Worm (Caenorhabditis elegans) whole organism, L4/young adult: ENCODE data around the gene ZK105.12.
"Not testable (repeated sequence)": the region's sequence is repeated elsewhere in the genome, so short reads cannot be mapped to it uniquely, and the experiment has no call there.

Experiments
- W03F9.2 ChIP-seq: fragments of 150-350 bp; optimal IDR thresholded peaks from 2 replicates; lab custom pipeline; 2014; ENCODE audit warnings: missing biosample characterization, missing genetic modification characterization
- dao-5 ChIP-seq: sonication (generic microtip); optimal IDR thresholded peaks from 2 replicates; lab custom pipeline; 2016; ENCODE audit warnings: missing genotype, missing genetic modification characterization, moderate library complexity, missing compliant biosample characterization
- him-1 ChIP-seq: sonication (generic microtip); optimal IDR thresholded peaks from 2 replicates; lab custom pipeline; 2016; ENCODE audit warnings: missing genotype, missing genetic modification reagents, missing genetic modification characterization, missing compliant biosample characterization

The ZK105.12 gene

ce11 chrV:7713072-7713471 lies 2.9 kb downstream of the ZK105.12 start, which contains the start of gene ZK105.13:
TSS of gene ZK105.13 (minus strand) at chrV:7713172.
- TF ChIP-seq W03F9.2 (tag; lab: Kevin White, UChicago) = no peak
- no peak for TF ChIP-seq dao-5
- no peak for TF ChIP-seq him-1 (tag; lab: Kevin White, UChicago)

ce11 chrV:7708525-7708924 lies 7.4 kb downstream of the ZK105.12 start, which contains the start of gene ZK105.11:
TSS of gene ZK105.11 (minus strand) at chrV:7708625.
- no peak for TF ChIP-seq W03F9.2 (tag; lab: Kevin White, UChicago)
- no peak for TF ChIP-seq dao-5
- no peak for TF ChIP-seq him-1 (tag; lab: Kevin White, UChicago)

- TF ChIP-seq him-1 (tag; lab: Kevin White, UChicago) (no peak), W03F9.2 (tag; lab: Kevin White, UChicago) (no peak), dao-5 (no peak)
Observed at ce11 chrV:7705316-7705715, 10.6 kb downstream of the ZK105.12 start, which contains the start of gene srw-3. TSS of gene srw-3 (plus strand) at chrV:7705616.

- TF ChIP-seq him-1 (tag; lab: Kevin White, UChicago); dao-5; W03F9.2 (tag; lab: Kevin White, UChicago): not testable (repeated sequence)
Observed at ce11 chrV:7703536-7703935, 12.4 kb downstream of the ZK105.12 start, which contains the start of gene srsx-40. TSS of gene srsx-40 (minus strand) at chrV:7703636.

ce11 chrV:7696842-7697241 lies 19.1 kb downstream of the ZK105.12 start, which contains the start of gene ZK105.3:
TSS of gene ZK105.3 (plus strand) at chrV:7697142.
- TF ChIP-seq W03F9.2 (tag; lab: Kevin White, UChicago) (no peak), him-1 (tag; lab: Kevin White, UChicago) (no peak), dao-5 (no peak)

ce11 chrV:7693394-7693793 lies 22.5 kb downstream of the ZK105.12 start, which contains the start of gene C12D5.10:
TSS of gene C12D5.10 (minus strand) at chrV:7693494.
- TF ChIP-seq W03F9.2 (tag; lab: Kevin White, UChicago) (no peak), dao-5 (no peak), him-1 (tag; lab: Kevin White, UChicago) (no peak)

ce11 chrV:7690637-7691036 lies 25.3 kb downstream of the ZK105.12 start:
- no peak for TF ChIP-seq him-1 (tag; lab: Kevin White, UChicago)
- TF ChIP-seq dao-5 = no peak
- no peak for TF ChIP-seq W03F9.2 (tag; lab: Kevin White, UChicago)

- TF ChIP-seq dao-5 (no peak), him-1 (tag; lab: Kevin White, UChicago) (no peak), W03F9.2 (tag; lab: Kevin White, UChicago) (no peak)
Observed at ce11 chrV:7689888-7690287, 26.0 kb downstream of the ZK105.12 start, which contains the start of gene C12D5.9. TSS of gene C12D5.9 (minus strand) at chrV:7689988.

- TF ChIP-seq him-1 (tag; lab: Kevin White, UChicago) = no peak
- TF ChIP-seq dao-5 = no peak
- no peak for TF ChIP-seq W03F9.2 (tag; lab: Kevin White, UChicago)
Observed at ce11 chrV:7686189-7686588, 29.7 kb downstream of the ZK105.12 start, which contains the start of the genes nhr-94 and nhr-152. TSS of gene nhr-94 (minus strand) at chrV:7686335. TSS of gene nhr-152 (plus strand) at chrV:7686350.

ce11 chrV:7683907-7684655 lies 31.9 kb downstream of the ZK105.12 start, which contains the start of gene sre-11:
TSS of gene sre-11 (minus strand) at chrV:7683957.
- TF ChIP-seq dao-5 (no peak), him-1 (tag; lab: Kevin White, UChicago) (no peak), W03F9.2 (tag; lab: Kevin White, UChicago) (no peak)

- no peak for TF ChIP-seq W03F9.2 (tag; lab: Kevin White, UChicago)
- TF ChIP-seq dao-5 = no peak
- TF ChIP-seq him-1 (tag; lab: Kevin White, UChicago) = no peak
Observed at ce11 chrV:7681388-7681787, 34.5 kb downstream of the ZK105.12 start, which contains the start of gene cyp-33A1. TSS of gene cyp-33A1 (minus strand) at chrV:7681459.

- TF ChIP-seq dao-5 (no peak), him-1 (tag; lab: Kevin White, UChicago) (no peak), W03F9.2 (tag; lab: Kevin White, UChicago) (no peak)
Observed at ce11 chrV:7675904-7676303, 40.0 kb downstream of the ZK105.12 start, which contains the start of gene C12D5.3. TSS of gene C12D5.3 (plus strand) at chrV:7676204.

- TF ChIP-seq him-1 (tag; lab: Kevin White, UChicago) (no peak), dao-5 (no peak), W03F9.2 (tag; lab: Kevin White, UChicago) (no peak)
Observed at ce11 chrV:7672258-7672657, 43.7 kb downstream of the ZK105.12 start, which contains the start of gene C12D5.4. TSS of gene C12D5.4 (plus strand) at chrV:7672558.

- no peak for TF ChIP-seq dao-5
- no peak for TF ChIP-seq W03F9.2 (tag; lab: Kevin White, UChicago)
- no peak for TF ChIP-seq him-1 (tag; lab: Kevin White, UChicago)
Observed at ce11 chrV:7667940-7668339, 48.0 kb downstream of the ZK105.12 start, which contains the start of gene C12D5.5. TSS of gene C12D5.5 (plus strand) at chrV:7668240.
